Worm (Caenorhabditis elegans) whole organism, L4/young adult: ENCODE data around the gene F45D3.3.

Experiments
- W03F9.2 ChIP-seq: fragments of 150-350 bp; optimal IDR thresholded peaks from 2 replicates; lab custom pipeline; 2014; ENCODE audit warnings: missing biosample characterization, missing genetic modification characterization
- dao-5 ChIP-seq: sonication (generic microtip); optimal IDR thresholded peaks from 2 replicates; lab custom pipeline; 2016; ENCODE audit warnings: missing genotype, missing genetic modification characterization, moderate library complexity, missing compliant biosample characterization
- him-1 ChIP-seq: sonication (generic microtip); optimal IDR thresholded peaks from 2 replicates; lab custom pipeline; 2016; ENCODE audit warnings: missing genotype, missing genetic modification reagents, missing genetic modification characterization, missing compliant biosample characterization

ce11 chrV:12505730-12506129 is 44.5 kb downstream of the F45D3.3 start:
- no peak for TF ChIP-seq dao-5 (tag; lab: Kevin White, UChicago)
- TF ChIP-seq him-1 (tag; lab: Kevin White, UChicago) = no peak
- no peak for TF ChIP-seq W03F9.2 (tag; lab: Kevin White, UChicago)
